Worm (Caenorhabditis elegans): ENCODE data around the gene str-149.

- no peak for TF ChIP-seq daf-12 (tag; optimal IDR thresholded peaks at IDR 0.05)
- TF ChIP-seq nhr-25 (tag; optimal IDR thresholded peaks at IDR 0.05) = no peak
- no peak for TF ChIP-seq elt-3 (tag; optimal IDR thresholded peaks at IDR 0.05)
- TF ChIP-seq zag-1 (tag; optimal IDR thresholded peaks at IDR 0.05) = no peak
- TF ChIP-seq nhr-76 (tag; optimal IDR thresholded peaks at IDR 0.05) = no peak
- no peak for TF ChIP-seq pqm-1 (tag; optimal IDR thresholded peaks at IDR 0.05)
- TF ChIP-seq pha-4 (tag; optimal IDR thresholded peaks at IDR 0.05) = no peak
- no peak for TF ChIP-seq ama-1 (optimal IDR thresholded peaks at IDR 0.05)
- TF ChIP-seq nhr-12 (tag; optimal IDR thresholded peaks at IDR 0.05) = no peak
- no peak for TF ChIP-seq nhr-77 (tag; optimal IDR thresholded peaks at IDR 0.05)
These were observed 26.6 kb downstream of the str-149 start for ce11 chrV:16599835-16600234.

Data from whole organism, L3 larva.